Worm (Caenorhabditis elegans) whole organism, early embryonic: ENCODE data around the gene zmp-2.

Source experiments
- B0310.2 ChIP-seq: sonication (generic microtip); optimal IDR thresholded peaks from 2 replicates; lab custom pipeline; 2016; ENCODE audit warnings: mild to moderate bottlenecking, missing genetic modification characterization, missing compliant biosample characterization
- F13C5.2 ChIP-seq: sonication (generic microtip); optimal IDR thresholded peaks from 2 replicates; lab custom pipeline; 2017; ENCODE audit warnings: mild to moderate bottlenecking, missing genetic modification characterization, inconsistent platforms, missing compliant biosample characterization
- aly-1 ChIP-seq: sonication (generic microtip); optimal IDR thresholded peaks from 2 replicates; lab custom pipeline; 2016; ENCODE audit warnings: missing genetic modification characterization, missing compliant biosample characterization
- ama-1 ChIP-seq: fragments of 150-350 bp; optimal IDR thresholded peaks from 2 replicates; lab custom pipeline; 2014
- ceh-36 ChIP-seq: sonication (generic microtip); optimal IDR thresholded peaks from 2 replicates; lab custom pipeline; 2016; ENCODE audit warnings: missing genetic modification characterization, inconsistent platforms, missing compliant biosample characterization
- ets-7 ChIP-seq: sonication (generic microtip); optimal IDR thresholded peaks from 2 replicates; lab custom pipeline; 2016; ENCODE audit warnings: missing genotype, missing genetic modification characterization, missing compliant biosample characterization
- flt-1 ChIP-seq: fragments of 200-800 bp; sonication (Bioruptor generic); IDR thresholded peaks from 2 replicates; pipeline ENCODE4 v1.3.6; 2022; ENCODE audit warnings: missing genetic modification characterization, missing compliant biosample characterization
- hmbx-1 ChIP-seq: sonication (generic microtip); optimal IDR thresholded peaks from 2 replicates; lab custom pipeline; 2016; ENCODE audit warnings: mild to moderate bottlenecking, missing genetic modification characterization, missing compliant biosample characterization
- scrt-1 ChIP-seq: fragments of 200-800 bp; sonication (Bioruptor generic); IDR thresholded peaks from 2 replicates; pipeline ENCODE4 v1.3.6; 2022; ENCODE audit warnings: missing genetic modification characterization, missing compliant biosample characterization
- sea-1 ChIP-seq: fragments of 200-800 bp; sonication (Bioruptor generic); conservative IDR thresholded peaks from 2 replicates; pipeline ENCODE4 v1.3.6; 2022; ENCODE audit warnings: missing genetic modification characterization, missing compliant biosample characterization
- tbx-11 ChIP-seq: fragments of 200-800 bp; sonication (Bioruptor generic); IDR thresholded peaks from 2 replicates; pipeline ENCODE4 v1.3.6; 2022; ENCODE audit warnings: missing genetic modification characterization, missing compliant biosample characterization
- tbx-37 ChIP-seq: fragments of 200-800 bp; sonication (Bioruptor generic); conservative IDR thresholded peaks from 2 replicates; pipeline ENCODE4 v1.3.6; 2022; ENCODE audit warnings: missing genetic modification reagents, missing genetic modification characterization, missing compliant biosample characterization

ce11 chrIII:2657783-2658182 lies 21.6 kb downstream of the zmp-2 start, which contains the start of gene let-805:
- no peak for TF ChIP-seq ama-1 (lab: Kevin White, UChicago)
- TF ChIP-seq scrt-1 (GFP tag; lab: Robert Waterston, UW): no peak
- TF ChIP-seq F13C5.2 (tag; lab: Kevin White, UChicago): no peak
- no peak for TF ChIP-seq ets-7 (tag; lab: Kevin White, UChicago)
- no peak for TF ChIP-seq tbx-37 (GFP tag; lab: Robert Waterston, UW)
- no peak for TF ChIP-seq aly-1 (tag; lab: Kevin White, UChicago)
- no peak for TF ChIP-seq B0310.2 (tag; lab: Kevin White, UChicago)
- no peak for TF ChIP-seq hmbx-1
- no peak for TF ChIP-seq ceh-36
- TF ChIP-seq tbx-11 (GFP tag; lab: Robert Waterston, UW): no peak
- no peak for TF ChIP-seq flt-1 (GFP tag; lab: Robert Waterston, UW)
- no peak for TF ChIP-seq sea-1 (GFP tag; lab: Robert Waterston, UW)
